Fruit fly (Drosophila melanogaster): ENCODE measurements around the gene CG32641.

Gene CG32641

DNA sequence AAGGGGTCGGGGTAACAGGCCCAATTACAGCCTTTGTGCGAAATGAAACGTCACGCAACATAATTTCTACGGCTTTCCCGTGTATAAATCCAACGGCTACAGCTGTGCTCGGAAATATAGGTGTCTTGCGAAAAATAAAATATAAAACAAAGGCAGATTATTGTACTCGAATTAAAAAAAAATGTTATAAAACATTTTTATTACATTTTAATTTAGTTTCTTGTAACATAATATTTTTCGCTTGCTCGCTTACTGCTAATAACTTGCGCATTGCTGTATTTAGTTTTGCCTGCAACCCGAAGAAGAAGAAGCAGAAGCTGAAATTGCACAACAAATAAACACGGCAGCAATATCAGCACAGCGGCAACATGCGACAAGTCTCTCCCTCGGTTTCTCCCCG, 41.2 kb upstream of the CG32641 start (continued):
- peak; percentile 5 for TF ChIP-seq Hr3 (GFP tag; optimal IDR thresholded peaks at IDR 0.05)
- no peak for TF ChIP-seq jigr1 (GFP tag; IDR thresholded peaks at IDR 0.05)
- TF ChIP-seq yki (optimal IDR thresholded peaks at IDR 0.05) = no peak
- TF ChIP-seq CG4820 (GFP tag; optimal IDR thresholded peaks at IDR 0.05) = peak; percentile 10
- no peak for TF ChIP-seq Rfx (GFP tag; IDR thresholded peaks at IDR 0.05)
- TF ChIP-seq CG2202 (tag; optimal IDR thresholded peaks at IDR 0.05) = no peak
- TF ChIP-seq CG11696 (GFP tag; IDR thresholded peaks at IDR 0.05) = peak; percentile 68
- TF ChIP-seq CG18011 (GFP tag; optimal IDR thresholded peaks at IDR 0.05) = no peak
- TF ChIP-seq CG15479 (GFP tag; optimal IDR thresholded peaks at IDR 0.05) = peak; percentile 2
- no peak for TF ChIP-seq twi (tag; optimal IDR thresholded peaks at IDR 0.05)
- TF ChIP-seq CG18476 (GFP tag; optimal IDR thresholded peaks at IDR 0.05) = no peak
- TF ChIP-seq CG12236 (GFP tag; optimal IDR thresholded peaks at IDR 0.05) = no peak
- no peak for TF ChIP-seq sc (optimal IDR thresholded peaks at IDR 0.05)
- TF ChIP-seq sc (GFP tag; optimal IDR thresholded peaks at IDR 0.05) = no peak
- no peak for TF ChIP-seq CG8089 (GFP tag; optimal IDR thresholded peaks at IDR 0.05)
- no peak for TF ChIP-seq sens-2 (GFP tag; IDR thresholded peaks at IDR 0.05)
- TF ChIP-seq CG11398 (GFP tag; optimal IDR thresholded peaks at IDR 0.05) = no peak
- no peak for TF ChIP-seq CG1024 (GFP tag; IDR thresholded peaks at IDR 0.05)
- TF ChIP-seq Dip2 (GFP tag; IDR thresholded peaks at IDR 0.05) = no peak
- TF ChIP-seq Hey (tag; optimal IDR thresholded peaks at IDR 0.05) = no peak
- TF ChIP-seq sr (GFP tag; IDR thresholded peaks at IDR 0.05) = no peak
- no peak for TF ChIP-seq exex (tag; optimal IDR thresholded peaks at IDR 0.05)
- TF ChIP-seq br (optimal IDR thresholded peaks at IDR 0.05) = no peak
- TF ChIP-seq H15 (GFP tag; IDR thresholded peaks at IDR 0.05) = 0 out of 3 replicates have a peak, but pooled peaks have one; percentile 38
- no peak for TF ChIP-seq bab2 (GFP tag; optimal IDR thresholded peaks at IDR 0.05)
- TF ChIP-seq CG15514 (GFP tag; optimal IDR thresholded peaks at IDR 0.05) = no peak
- TF ChIP-seq dysf (GFP tag; IDR thresholded peaks at IDR 0.05) = peak; percentile 46; the same call in 2 of the 3 replicates
- TF ChIP-seq Sry-δ (GFP tag; optimal IDR thresholded peaks at IDR 0.05) = no peak
- TF ChIP-seq MESR4 (GFP tag; optimal IDR thresholded peaks at IDR 0.05) = no peak
- no peak for TF ChIP-seq ac (GFP tag; optimal IDR thresholded peaks at IDR 0.05)
- peak; percentile 55 for TF ChIP-seq CG2678 (tag; optimal IDR thresholded peaks at IDR 0.05)
- TF ChIP-seq bbx (GFP tag; IDR thresholded peaks at IDR 0.05; ENCODE audit: partially characterized antibody) = no peak
- TF ChIP-seq HHEX (GFP tag; optimal IDR thresholded peaks at IDR 0.05) = no peak
- no peak for TF ChIP-seq kni (GFP tag; optimal IDR thresholded peaks at IDR 0.05)
- no peak for TF ChIP-seq NC2β (GFP tag; optimal IDR thresholded peaks at IDR 0.05)
- TF ChIP-seq h (optimal IDR thresholded peaks at IDR 0.05) = no peak
- no peak for TF ChIP-seq psq (GFP tag; optimal IDR thresholded peaks at IDR 0.05)
- TF ChIP-seq gro (GFP tag; optimal IDR thresholded peaks at IDR 0.05) = no peak
- peak; percentile 29 for TF ChIP-seq CG12219 (GFP tag; optimal IDR thresholded peaks at IDR 0.05)
- no peak for TF ChIP-seq D19A (tag; optimal IDR thresholded peaks at IDR 0.05)
- no peak; the same call in 1 of the 2 replicates for TF ChIP-seq Nf-YA (GFP tag; IDR thresholded peaks at IDR 0.05)
- no peak for TF ChIP-seq MBD-R2 (GFP tag; IDR thresholded peaks at IDR 0.05)
- no peak for TF ChIP-seq Hmx (GFP tag; optimal IDR thresholded peaks at IDR 0.05)
- peak; percentile 66 for TF ChIP-seq CG17359 (tag; optimal IDR thresholded peaks at IDR 0.05)
- TF ChIP-seq CG17912 (GFP tag; optimal IDR thresholded peaks at IDR 0.05) = no peak
- peak; percentile 13 for TF ChIP-seq Abd-B (GFP tag; optimal IDR thresholded peaks at IDR 0.05)
- TF ChIP-seq CG3407 (GFP tag; optimal IDR thresholded peaks at IDR 0.05) = no peak
- TF ChIP-seq CG9215 (GFP tag; IDR thresholded peaks at IDR 0.05) = no peak
- peak; percentile 76 for TF ChIP-seq CG7271 (tag; optimal IDR thresholded peaks at IDR 0.05)
- peak; percentile 14 for TF ChIP-seq CoRest (tag; optimal IDR thresholded peaks at IDR 0.05)
- TF ChIP-seq pros (GFP tag; optimal IDR thresholded peaks at IDR 0.05) = no peak
- TF ChIP-seq Awh (GFP tag; IDR thresholded peaks at IDR 0.05) = peak; percentile 52; the same call in 1 of the 2 replicates
- TF ChIP-seq Six4 (GFP tag; optimal IDR thresholded peaks at IDR 0.05) = peak; percentile 6

All from whole organism, embryonic.